Fruit fly (Drosophila melanogaster): ENCODE measurements around the gene FER.
A peak's percentile ranks its signal among the peaks of the same experiment; 100 is the strongest.

FER gene

DNA sequence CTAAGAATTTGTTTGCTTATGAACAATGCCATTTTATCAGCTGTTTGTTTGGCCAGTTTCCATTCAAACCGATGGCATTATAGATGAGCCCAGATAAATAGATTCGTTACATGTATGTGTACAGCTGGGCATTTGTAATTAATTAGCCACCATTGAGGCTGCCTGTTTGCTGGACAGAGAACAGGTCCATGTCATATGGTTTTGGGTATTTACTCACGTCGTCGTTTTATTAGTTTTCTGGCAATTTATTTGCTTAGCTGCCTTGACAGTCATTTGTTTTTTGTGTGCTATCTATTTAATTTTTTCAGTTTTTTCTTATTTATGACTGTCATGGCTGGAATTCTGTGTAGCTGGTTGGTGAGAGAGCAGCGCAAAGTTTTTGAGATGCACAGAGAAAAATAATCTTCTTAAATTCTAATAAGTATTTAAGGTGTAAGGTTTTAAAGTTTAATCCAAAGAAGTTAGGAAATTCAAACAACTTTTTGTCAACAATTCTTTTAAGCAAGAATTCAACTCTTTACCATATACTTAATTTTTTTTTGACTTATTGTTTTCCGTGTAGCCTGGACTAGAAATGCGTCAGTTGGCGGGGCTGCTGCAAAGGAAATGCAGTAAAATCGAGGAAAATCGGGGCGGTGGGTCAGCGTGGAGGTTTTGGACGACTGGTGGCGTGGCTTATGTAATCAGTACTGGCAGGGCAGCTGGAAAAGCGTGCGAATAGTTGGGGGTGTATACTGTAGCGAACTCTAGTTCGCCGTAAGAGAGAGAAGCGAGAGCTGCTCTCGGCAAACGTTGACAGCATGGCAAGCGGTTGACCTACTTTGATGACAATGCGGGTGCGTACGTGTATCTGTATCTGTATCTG, 40.4 kb upstream of the FER start:
- TF ChIP-seq CG17806 (tag; optimal IDR thresholded peaks at IDR 0.05) (peak; percentile 57), EcR (GFP tag; optimal IDR thresholded peaks at IDR 0.05) (no peak), CG32121 (GFP tag; IDR thresholded peaks at IDR 0.05) (peak; percentile 93), CG8301 (tag; optimal IDR thresholded peaks at IDR 0.05) (peak; percentile 77), CG4496 (GFP tag; IDR thresholded peaks at IDR 0.05) (peak; percentile 92), fd96Ca (GFP tag; IDR thresholded peaks at IDR 0.05) (peak; percentile 63; the same call in 2 of the 3 replicates), CG8159 (tag; optimal IDR thresholded peaks at IDR 0.05) (peak; percentile 45), Snoo (tag; optimal IDR thresholded peaks at IDR 0.05) (no peak), Pif1B (GFP tag; optimal IDR thresholded peaks at IDR 0.05) (no peak), gl (tag; optimal IDR thresholded peaks at IDR 0.05) (no peak), CG10348 (GFP tag; IDR thresholded peaks at IDR 0.05) (peak; percentile 52; the same call in 1 of the 2 replicates), Pif1A (GFP tag; optimal IDR thresholded peaks at IDR 0.05) (peak; percentile 56), CG12605 (GFP tag; IDR thresholded peaks at IDR 0.05) (peak; percentile 49; the same call in 1 of the 2 replicates), Ets98B (GFP tag; IDR thresholded peaks at IDR 0.05) (peak; percentile 89), CG9948 (tag; optimal IDR thresholded peaks at IDR 0.05) (peak; percentile 51), CG15710 (tag; optimal IDR thresholded peaks at IDR 0.05) (peak; percentile 35), D1 (tag; optimal IDR thresholded peaks at IDR 0.05) (no peak), CG34367 (tag; optimal IDR thresholded peaks at IDR 0.05) (no peak), CG13204 (GFP tag; optimal IDR thresholded peaks at IDR 0.05) (no peak), rn (GFP tag; IDR thresholded peaks at IDR 0.05) (peak; percentile 76), CG14655 (GFP tag; optimal IDR thresholded peaks at IDR 0.05) (peak; percentile 60)

DNA sequence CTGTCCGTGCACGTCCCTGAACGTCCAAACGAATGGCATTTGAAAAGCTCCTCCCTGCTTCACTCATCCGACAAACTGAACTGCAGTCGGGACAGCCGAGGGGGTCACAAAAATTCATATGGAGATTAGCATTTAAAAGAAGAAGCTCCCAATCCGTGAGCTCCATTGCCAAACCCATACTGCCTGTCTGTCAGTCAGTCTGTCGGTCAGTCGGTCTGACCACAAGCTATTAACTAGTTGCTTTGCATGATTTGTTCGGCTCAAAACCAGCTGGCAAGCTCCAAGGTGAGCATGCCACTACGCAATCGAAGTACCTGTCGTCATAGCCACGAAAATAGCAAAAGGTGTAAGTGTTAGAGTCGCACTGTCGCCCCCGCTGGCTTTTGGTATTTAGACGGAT, 39.4 kb upstream of the FER start:
- TF ChIP-seq CG17806 (tag; optimal IDR thresholded peaks at IDR 0.05) = no peak
- TF ChIP-seq CG32121 (GFP tag; IDR thresholded peaks at IDR 0.05) = no peak
- TF ChIP-seq Ets98B (GFP tag; IDR thresholded peaks at IDR 0.05) = no peak
- TF ChIP-seq CG34367 (tag; optimal IDR thresholded peaks at IDR 0.05) = no peak
- no peak for TF ChIP-seq CG8159 (tag; optimal IDR thresholded peaks at IDR 0.05)
- TF ChIP-seq Snoo (tag; optimal IDR thresholded peaks at IDR 0.05) = no peak
- no peak for TF ChIP-seq CG8301 (tag; optimal IDR thresholded peaks at IDR 0.05)
- TF ChIP-seq Pif1B (GFP tag; optimal IDR thresholded peaks at IDR 0.05) = no peak
- TF ChIP-seq Pif1A (GFP tag; optimal IDR thresholded peaks at IDR 0.05) = no peak
- no peak for TF ChIP-seq fd96Ca (GFP tag; IDR thresholded peaks at IDR 0.05)

DNA sequence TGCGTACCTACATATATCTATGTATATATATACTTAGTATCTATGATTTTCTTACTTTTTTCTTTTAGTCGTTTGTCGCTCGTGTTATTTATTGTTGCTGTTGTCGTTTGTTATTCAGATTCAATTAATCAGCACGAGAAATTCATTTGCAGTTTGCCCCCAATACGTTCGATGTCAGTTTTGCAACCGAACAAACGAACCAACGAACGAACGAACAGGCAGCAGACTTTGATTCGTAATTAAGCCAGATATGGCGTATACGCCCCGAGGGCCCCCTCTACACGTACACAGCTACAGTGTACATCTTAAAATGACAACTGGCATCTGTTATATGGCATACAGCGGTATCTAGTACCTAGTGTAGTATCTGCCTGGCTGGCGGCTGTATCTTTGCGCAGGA, 38.9 kb upstream of the FER start:
- TF ChIP-seq D1 (tag; optimal IDR thresholded peaks at IDR 0.05) (no peak), CG8159 (tag; optimal IDR thresholded peaks at IDR 0.05) (no peak)

DNA sequence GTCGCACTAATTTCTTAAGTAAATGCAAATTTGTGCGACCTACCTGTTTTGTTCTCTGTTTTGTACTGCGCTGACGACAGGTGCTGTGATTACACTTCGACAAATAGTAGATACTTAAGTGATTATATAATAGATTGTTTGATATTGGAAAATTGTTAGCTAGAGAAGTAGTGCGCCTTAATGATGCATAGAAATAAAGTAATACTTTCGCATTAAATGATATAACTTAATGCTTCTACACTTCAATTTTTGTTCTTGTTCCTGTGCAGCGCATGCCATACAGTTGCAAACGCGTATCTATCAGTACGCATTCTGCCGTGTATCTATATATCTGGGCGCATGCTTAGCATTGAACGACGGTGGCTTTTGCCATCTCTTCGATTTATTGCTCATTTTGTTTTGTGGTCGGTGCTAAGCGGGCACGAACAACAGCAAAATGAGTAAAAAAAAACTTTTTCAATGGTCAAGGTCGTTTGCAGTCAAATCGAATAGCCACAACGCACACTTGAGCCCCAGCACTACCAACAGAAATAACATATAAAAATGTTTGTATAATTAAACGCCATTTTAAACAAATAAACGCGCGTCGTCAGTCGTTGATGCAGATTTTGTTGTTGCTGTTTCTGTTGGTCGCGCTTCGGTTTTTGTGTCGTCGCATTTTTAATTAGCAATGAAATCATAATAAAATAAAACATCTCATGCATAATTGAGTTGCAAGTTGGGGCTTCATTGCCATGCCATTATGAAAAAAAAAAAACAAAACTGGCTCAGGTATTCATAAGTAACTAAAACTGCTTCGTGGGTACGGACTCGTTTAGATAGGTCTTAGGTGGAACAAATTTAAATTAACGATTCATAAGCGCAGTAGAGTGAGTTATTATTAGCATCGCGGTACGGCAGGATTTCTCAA, 36.3 kb upstream of the FER start:
- peak; percentile 65 for TF ChIP-seq CG14655 (GFP tag; optimal IDR thresholded peaks at IDR 0.05)
- peak; percentile 31 for TF ChIP-seq CG17806 (tag; optimal IDR thresholded peaks at IDR 0.05)
- TF ChIP-seq Ets98B (GFP tag; IDR thresholded peaks at IDR 0.05) = peak; percentile 39; the same call in 1 of the 2 replicates
- TF ChIP-seq D1 (tag; optimal IDR thresholded peaks at IDR 0.05) = no peak
- TF ChIP-seq Pif1A (GFP tag; optimal IDR thresholded peaks at IDR 0.05) = peak; percentile 52
- no peak for TF ChIP-seq rn (GFP tag; IDR thresholded peaks at IDR 0.05)
- peak; percentile 43 for TF ChIP-seq CG9948 (tag; optimal IDR thresholded peaks at IDR 0.05)
- TF ChIP-seq CG10348 (GFP tag; IDR thresholded peaks at IDR 0.05) = no peak
- no peak for TF ChIP-seq CG13204 (GFP tag; optimal IDR thresholded peaks at IDR 0.05)
- TF ChIP-seq CG15710 (tag; optimal IDR thresholded peaks at IDR 0.05) = no peak
- TF ChIP-seq EcR (GFP tag; optimal IDR thresholded peaks at IDR 0.05) = no peak
- TF ChIP-seq Pif1B (GFP tag; optimal IDR thresholded peaks at IDR 0.05) = no peak
- peak; percentile 65 for TF ChIP-seq CG8301 (tag; optimal IDR thresholded peaks at IDR 0.05)
- TF ChIP-seq CG8159 (tag; optimal IDR thresholded peaks at IDR 0.05) = no peak
- TF ChIP-seq fd96Ca (GFP tag; IDR thresholded peaks at IDR 0.05) = no peak
- peak; percentile 48; the same call in 1 of the 3 replicates for TF ChIP-seq CG4496 (GFP tag; IDR thresholded peaks at IDR 0.05)
- TF ChIP-seq gl (tag; optimal IDR thresholded peaks at IDR 0.05) = no peak
- TF ChIP-seq CG32121 (GFP tag; IDR thresholded peaks at IDR 0.05) = peak; percentile 51; the same call in 1 of the 2 replicates
- no peak for TF ChIP-seq Snoo (tag; optimal IDR thresholded peaks at IDR 0.05)
- no peak for TF ChIP-seq CG34367 (tag; optimal IDR thresholded peaks at IDR 0.05)
- no peak for TF ChIP-seq CG12605 (GFP tag; IDR thresholded peaks at IDR 0.05)

DNA sequence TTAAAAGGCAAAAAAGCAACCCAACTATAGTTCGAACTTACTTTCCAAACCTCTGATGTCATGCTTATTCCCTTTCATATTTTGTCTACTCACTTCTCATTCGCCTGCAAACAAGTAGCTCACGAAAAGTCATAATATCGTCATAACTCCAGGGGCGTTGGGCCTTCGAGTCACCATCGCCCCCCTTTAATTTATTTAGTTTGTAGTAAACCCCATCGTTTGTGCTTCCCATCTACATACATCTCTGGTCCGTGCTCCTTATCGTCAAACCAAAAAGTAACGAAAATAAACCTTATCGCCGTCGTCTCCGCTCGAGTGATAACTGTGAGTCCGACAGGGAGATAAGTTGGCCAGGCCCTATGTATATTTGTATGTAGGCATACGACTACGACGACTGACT, 34.6 kb upstream of the FER start:
- TF ChIP-seq CG12605 (GFP tag; IDR thresholded peaks at IDR 0.05) (no peak), CG17806 (tag; optimal IDR thresholded peaks at IDR 0.05) (peak; percentile 4), Pif1B (GFP tag; optimal IDR thresholded peaks at IDR 0.05) (peak; percentile 6), Ets98B (GFP tag; IDR thresholded peaks at IDR 0.05) (peak; percentile 32; the same call in 1 of the 2 replicates), CG14655 (GFP tag; optimal IDR thresholded peaks at IDR 0.05) (peak; percentile 7), CG34367 (tag; optimal IDR thresholded peaks at IDR 0.05) (no peak), Snoo (tag; optimal IDR thresholded peaks at IDR 0.05) (peak; percentile 54), fd96Ca (GFP tag; IDR thresholded peaks at IDR 0.05) (peak; percentile 37; the same call in 2 of the 3 replicates), CG10348 (GFP tag; IDR thresholded peaks at IDR 0.05) (no peak), rn (GFP tag; IDR thresholded peaks at IDR 0.05) (no peak), Pif1A (GFP tag; optimal IDR thresholded peaks at IDR 0.05) (peak; percentile 17), CG15710 (tag; optimal IDR thresholded peaks at IDR 0.05) (peak; percentile 23), CG8159 (tag; optimal IDR thresholded peaks at IDR 0.05) (peak; percentile 4)

Measured in whole organism, pupa.